Fruit fly (Drosophila melanogaster): ENCODE data around the gene CG17681.

The CG17681 gene

DNA sequence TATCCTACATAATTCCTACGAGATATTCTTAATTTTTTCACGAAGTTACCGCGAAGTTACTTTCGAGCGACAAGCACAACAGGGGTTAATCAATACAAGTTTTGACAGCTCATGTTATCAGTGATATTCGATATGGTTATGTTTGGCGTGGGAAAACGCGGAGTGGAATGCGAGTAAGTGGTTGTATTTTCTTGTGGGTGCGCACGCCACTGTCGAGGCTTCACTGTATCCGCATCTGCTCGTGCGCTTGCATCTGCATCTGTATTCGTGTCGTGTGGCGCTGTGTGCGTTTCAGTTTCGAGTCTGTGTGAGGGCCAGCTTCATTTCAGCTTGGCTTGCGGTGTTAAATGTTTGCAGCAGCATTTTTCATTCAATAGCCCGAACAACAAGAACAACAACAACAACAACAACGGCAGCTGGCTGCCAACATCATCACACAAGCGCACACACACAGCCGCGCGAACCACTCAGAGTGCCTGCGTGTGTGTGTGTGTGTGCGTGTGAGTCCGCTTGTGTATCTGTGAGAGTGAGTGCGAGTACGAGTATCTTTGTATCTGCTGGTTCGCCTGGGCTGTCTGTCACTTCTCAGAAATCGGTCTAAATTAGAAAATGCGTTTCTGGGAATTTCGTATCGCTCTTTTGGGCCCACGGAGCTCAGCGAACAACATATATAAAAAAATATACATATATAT lies 1.6 kb upstream of the CG17681 start (continued):
- TF ChIP-seq bsh (GFP tag; optimal IDR thresholded peaks at IDR 0.05) (peak in 1 of 2 experiments; percentile 33), Stat92E (GFP tag; optimal IDR thresholded peaks at IDR 0.05) (peak in 1 of 3 experiments; percentile 100), yki (optimal IDR thresholded peaks at IDR 0.05) (no peak), pfk (GFP tag; optimal IDR thresholded peaks at IDR 0.05) (no peak), Hmx (GFP tag; optimal IDR thresholded peaks at IDR 0.05) (no peak), CG8924 (tag; optimal IDR thresholded peaks at IDR 0.05) (no peak), schlank (tag; optimal IDR thresholded peaks at IDR 0.05) (peak; percentile 29), CG12071 (GFP tag; optimal IDR thresholded peaks at IDR 0.05) (peak; percentile 2), Aef1 (GFP tag; IDR thresholded peaks at IDR 0.05) (peak; percentile 79), CG14965 (GFP tag; optimal IDR thresholded peaks at IDR 0.05; ENCODE audit: borderline replicate concordance) (no peak), Hey (tag; optimal IDR thresholded peaks at IDR 0.05) (peak; percentile 16), Drgx (GFP tag; IDR thresholded peaks at IDR 0.05) (peak; percentile 63), Oaz (GFP tag; IDR thresholded peaks at IDR 0.05) (peak; percentile 46; the same call in 1 of the 2 replicates), CG9932 (GFP tag; IDR thresholded peaks at IDR 0.05) (peak; percentile 82), CG10431 (GFP tag; optimal IDR thresholded peaks at IDR 0.05) (no peak), CG10366 (GFP tag; IDR thresholded peaks at IDR 0.05) (peak; percentile 72), zfh2 (GFP tag; optimal IDR thresholded peaks at IDR 0.05) (peak; percentile 66), CG6765 (GFP tag; optimal IDR thresholded peaks at IDR 0.05) (no peak), CG32532 (GFP tag; IDR thresholded peaks at IDR 0.05) (peak; percentile 76), CG13424 (tag; optimal IDR thresholded peaks at IDR 0.05) (no peak), CG31441 (GFP tag; IDR thresholded peaks at IDR 0.05) (no peak), Optix (GFP tag; IDR thresholded peaks at IDR 0.05) (peak; percentile 64; the same call in 2 of the 3 replicates), CG7839 (tag; optimal IDR thresholded peaks at IDR 0.05) (peak; percentile 35), bowl (GFP tag; IDR thresholded peaks at IDR 0.05) (peak; percentile 17; the same call in 1 of the 2 replicates), ftz-f1 (GFP tag; optimal IDR thresholded peaks at IDR 0.05) (no peak), CG2120 (GFP tag; optimal IDR thresholded peaks at IDR 0.05) (peak; percentile 71), Dll (GFP tag; IDR thresholded peaks at IDR 0.05; ENCODE audit: partially characterized antibody) (peak; percentile 36; the same call in 1 of the 4 replicates), trem (tag; optimal IDR thresholded peaks at IDR 0.05) (no peak), Hmr (GFP tag; optimal IDR thresholded peaks at IDR 0.05) (no peak), Antp (GFP tag; optimal IDR thresholded peaks at IDR 0.05) (peak; percentile 74), Dip2 (GFP tag; IDR thresholded peaks at IDR 0.05) (no peak), CG18764 (GFP tag; optimal IDR thresholded peaks at IDR 0.05) (no peak), Rx (GFP tag; IDR thresholded peaks at IDR 0.05) (peak; percentile 62; the same call in 1 of the 2 replicates), CG8478 (optimal IDR thresholded peaks at IDR 0.05) (peak; percentile 97), lola (GFP tag; optimal IDR thresholded peaks at IDR 0.05) (no peak), CG15479 (GFP tag; optimal IDR thresholded peaks at IDR 0.05) (peak; percentile 81), BEAF-32 (GFP tag; optimal IDR thresholded peaks at IDR 0.05) (no peak), Chrac-16 (GFP tag; optimal IDR thresholded peaks at IDR 0.05) (peak; percentile 25), dmrt11E (tag; optimal IDR thresholded peaks at IDR 0.05) (no peak), amos (GFP tag; IDR thresholded peaks at IDR 0.05; ENCODE audit: partially characterized antibody) (peak; percentile 41; the same call in 1 of the 2 replicates), CG1602 (GFP tag; optimal IDR thresholded peaks at IDR 0.05) (no peak), sc (optimal IDR thresholded peaks at IDR 0.05) (no peak), sc (GFP tag; optimal IDR thresholded peaks at IDR 0.05) (no peak), Eip74EF (GFP tag; optimal IDR thresholded peaks at IDR 0.05) (no peak), Bdp1 (GFP tag; optimal IDR thresholded peaks at IDR 0.05) (peak; percentile 7), CG12942 (GFP tag; optimal IDR thresholded peaks at IDR 0.05) (peak; percentile 4), CG1647 (GFP tag; optimal IDR thresholded peaks at IDR 0.05) (peak; percentile 32), CG10565 (GFP tag; optimal IDR thresholded peaks at IDR 0.05) (no peak), CG10543 (GFP tag; optimal IDR thresholded peaks at IDR 0.05) (peak; percentile 57)

Measured in whole organism, embryonic.